Worm (Caenorhabditis elegans) whole organism, L2 larva: Measurements from ENCODE around the gene chpf-2.

Experiments
- aly-2 ChIP-seq: fragments of 150-350 bp; optimal IDR thresholded peaks from 2 replicates; lab custom pipeline; 2014; ENCODE audit warnings: missing biosample characterization, missing genetic modification characterization
- ama-1 ChIP-seq: fragments of 150-350 bp; optimal IDR thresholded peaks from 2 replicates; lab custom pipeline; 2018; ENCODE audit warnings: inconsistent platforms
- blmp-1 ChIP-seq: sonication (generic microtip); optimal IDR thresholded peaks from 2 replicates; lab custom pipeline; 2017; ENCODE audit warnings: missing genetic modification characterization, mild to moderate bottlenecking, missing compliant biosample characterization, antibody characterized with exemption, moderate library complexity; ENCODE audit not compliant: insufficient read depth
- ceh-16 ChIP-seq: fragments of 150-350 bp; optimal IDR thresholded peaks from 2 replicates; lab custom pipeline; 2014; ENCODE audit warnings: missing biosample characterization, missing genetic modification characterization
- elt-1 ChIP-seq: fragments of 150-350 bp; optimal IDR thresholded peaks from 2 replicates; lab custom pipeline; 2014; ENCODE audit warnings: missing biosample characterization, missing genetic modification characterization
- gmeb-1 ChIP-seq: fragments of 150-350 bp; optimal IDR thresholded peaks from 2 replicates; lab custom pipeline; 2014; ENCODE audit warnings: missing biosample characterization, missing genetic modification characterization
- lin-39 ChIP-seq: fragments of 150-350 bp; optimal IDR thresholded peaks from 2 replicates; lab custom pipeline; 2014; ENCODE audit warnings: missing biosample characterization, missing genetic modification reagents, missing genetic modification characterization
- mdl-1 ChIP-seq, 2 experiments: fragments of 150-350 bp in 1 of 2; sonication (generic microtip) in 1 of 2; optimal IDR thresholded peaks; 2 replicates each; lab custom pipeline; 2017; ENCODE audit warnings: missing biosample characterization in 2 of 2, missing genetic modification characterization in 2 of 2
- nhr-11 ChIP-seq: fragments of 150-350 bp; optimal IDR thresholded peaks from 2 replicates; lab custom pipeline; 2014; ENCODE audit warnings: missing biosample characterization, missing genetic modification characterization
- nhr-129 ChIP-seq: fragments of 150-350 bp; optimal IDR thresholded peaks from 2 replicates; lab custom pipeline; 2014; ENCODE audit warnings: missing biosample characterization, missing genetic modification characterization
- nhr-6 ChIP-seq: fragments of 150-350 bp; optimal IDR thresholded peaks from 2 replicates; lab custom pipeline; 2014; ENCODE audit warnings: missing biosample characterization, missing genetic modification characterization
- snpc-4 ChIP-seq: fragments of 150-350 bp; optimal IDR thresholded peaks from 2 replicates; lab custom pipeline; 2014; ENCODE audit warnings: missing biosample characterization, missing genetic modification characterization
- ztf-11 ChIP-seq: sonication (generic microtip); optimal IDR thresholded peaks from 2 replicates; lab custom pipeline; 2017; ENCODE audit warnings: missing biosample characterization, missing genetic modification characterization

- no peak for TF ChIP-seq ceh-16 (tag; lab: Kevin White, UChicago)
- TF ChIP-seq mdl-1 (tag; optimal IDR thresholded peaks at IDR 0.05; lab: Kevin White, UChicago) = no peak
- no peak for TF ChIP-seq ama-1 (lab: Kevin White, UChicago)
- TF ChIP-seq elt-1 = no peak
- TF ChIP-seq nhr-129 = no peak
- no peak for TF ChIP-seq lin-39 (tag; lab: Kevin White, UChicago)
- no peak for TF ChIP-seq snpc-4
- TF ChIP-seq ztf-11 (tag; lab: Kevin White, UChicago) = no peak
- TF ChIP-seq blmp-1 (tag; lab: Kevin White, UChicago) = no peak
- no peak for TF ChIP-seq nhr-6 (tag; lab: Kevin White, UChicago)
- TF ChIP-seq aly-2 (tag; lab: Kevin White, UChicago) = no peak
- TF ChIP-seq nhr-11 (tag; lab: Kevin White, UChicago) = no peak
- no peak for TF ChIP-seq gmeb-1 (tag; lab: Kevin White, UChicago)
These were observed 45.4 kb downstream of the chpf-2 start, which contains the start of gene srw-115 for ce11 chrV:2993816-2994215.
